Worm (Caenorhabditis elegans) whole organism, early embryonic: ENCODE data around the gene T23G4.2.

Experiments used
- B0310.2 ChIP-seq: sonication (generic microtip); optimal IDR thresholded peaks from 2 replicates; lab custom pipeline; 2016; ENCODE audit warnings: mild to moderate bottlenecking, missing genetic modification characterization, missing compliant biosample characterization
- aly-1 ChIP-seq: sonication (generic microtip); optimal IDR thresholded peaks from 2 replicates; lab custom pipeline; 2016; ENCODE audit warnings: missing genetic modification characterization, missing compliant biosample characterization
- ama-1 ChIP-seq: fragments of 150-350 bp; optimal IDR thresholded peaks from 2 replicates; lab custom pipeline; 2014
- ceh-36 ChIP-seq: sonication (generic microtip); optimal IDR thresholded peaks from 2 replicates; lab custom pipeline; 2016; ENCODE audit warnings: missing genetic modification characterization, inconsistent platforms, missing compliant biosample characterization
- flt-1 ChIP-seq: fragments of 200-800 bp; sonication (Bioruptor generic); IDR thresholded peaks from 2 replicates; pipeline ENCODE4 v1.3.6; 2022; ENCODE audit warnings: missing genetic modification characterization, missing compliant biosample characterization
- hmg-4 ChIP-seq: fragments of 200-800 bp; sonication (Bioruptor generic); optimal IDR thresholded peaks from 2 replicates; lab custom pipeline; 2018; ENCODE audit warnings: mild to moderate bottlenecking, missing genetic modification characterization, missing compliant biosample characterization
- hnd-1 ChIP-seq: sonication (generic microtip); optimal IDR thresholded peaks from 2 replicates; lab custom pipeline; 2016; ENCODE audit warnings: missing genetic modification characterization, missing compliant biosample characterization
- scrt-1 ChIP-seq: fragments of 200-800 bp; sonication (Bioruptor generic); IDR thresholded peaks from 2 replicates; pipeline ENCODE4 v1.3.6; 2022; ENCODE audit warnings: missing genetic modification characterization, missing compliant biosample characterization
- tbx-11 ChIP-seq: fragments of 200-800 bp; sonication (Bioruptor generic); IDR thresholded peaks from 2 replicates; pipeline ENCODE4 v1.3.6; 2022; ENCODE audit warnings: missing genetic modification characterization, missing compliant biosample characterization
- tra-4 ChIP-seq: sonication (generic microtip); optimal IDR thresholded peaks from 2 replicates; lab custom pipeline; 2017; ENCODE audit warnings: missing genetic modification characterization, missing compliant biosample characterization

- TF ChIP-seq ama-1 (lab: Kevin White, UChicago): no peak
- TF ChIP-seq flt-1: no peak
- no peak for TF ChIP-seq tbx-11 (GFP tag; lab: Robert Waterston, UW)
- no peak for TF ChIP-seq ceh-36 (tag; lab: Kevin White, UChicago)
- no peak for TF ChIP-seq aly-1
- TF ChIP-seq B0310.2: no peak
- no peak for TF ChIP-seq scrt-1 (GFP tag; lab: Robert Waterston, UW)
- TF ChIP-seq hnd-1 (tag; lab: Kevin White, UChicago): no peak
- TF ChIP-seq tra-4 (tag; lab: Kevin White, UChicago): no peak
- no peak for TF ChIP-seq hmg-4 (GFP tag; lab: Kevin White, UChicago)
These were observed 26.9 kb upstream of the T23G4.2 start, which contains the start of gene C47A4.1 for ce11 chrIV:13716279-13716678.
